Worm (Caenorhabditis elegans): ENCODE measurements around the gene idpp-14.
"Not testable (repeated sequence)": the region's sequence is repeated elsewhere in the genome, so short reads cannot be mapped to it uniquely, and the experiment has no call there.

ce11 chrX:16062385-16062784 lies 19.8 kb upstream of the idpp-14 start, which contains the start of gene T27A8.3:
- not testable (repeated sequence) for TF ChIP-seq ref-1 (GFP tag; conservative IDR thresholded peaks at IDR 0.05); ztf-23 (GFP tag; IDR thresholded peaks at IDR 0.05); ztf-29 (GFP tag; IDR thresholded peaks at IDR 0.05); flt-1 (GFP tag; IDR thresholded peaks at IDR 0.05); klf-2 (GFP tag; conservative IDR thresholded peaks at IDR 0.05); T22C8.4 (GFP tag; IDR thresholded peaks at IDR 0.05); cog-1 (tag; optimal IDR thresholded peaks at IDR 0.05)

All from whole organism, midembryonic.